Fruit fly (Drosophila melanogaster) whole organism, prepupa: ENCODE data around the gene Smyd3.

Experiments used
- CG10669 ChIP-seq: fragments of 200-800 bp; sonication (Bioruptor generic); optimal IDR thresholded peaks from 3 replicates; lab custom pipeline; 2018; ENCODE audit warnings: missing biosample characterization, mild to moderate bottlenecking, missing genetic modification characterization, moderate library complexity
- CG11902 ChIP-seq: fragments of 200-800 bp; sonication (Bioruptor generic); optimal IDR thresholded peaks from 3 replicates; lab custom pipeline; 2016; ENCODE audit warnings: missing biosample characterization, missing genetic modification characterization
- CG6276 ChIP-seq: fragments of 200-800 bp; sonication (Bioruptor generic); optimal IDR thresholded peaks from 2 replicates; lab custom pipeline; 2017; ENCODE audit warnings: missing biosample characterization, mild to moderate bottlenecking, missing genetic modification characterization
- Eip93F ChIP-seq: fragments of 200-800 bp; sonication (Bioruptor generic); optimal IDR thresholded peaks from 2 replicates; lab custom pipeline; 2016; ENCODE audit warnings: missing biosample characterization, mild to moderate bottlenecking, missing genetic modification characterization
- Sox102F ChIP-seq: fragments of 200-800 bp; sonication (Bioruptor generic); optimal IDR thresholded peaks from 2 replicates; lab custom pipeline; 2016; ENCODE audit warnings: missing biosample characterization, mild to moderate bottlenecking, missing genetic modification characterization
- esn ChIP-seq: fragments of 200-800 bp; sonication (Bioruptor generic); optimal IDR thresholded peaks from 2 replicates; lab custom pipeline; 2016; ENCODE audit warnings: missing biosample characterization, mild to moderate bottlenecking, missing genetic modification characterization, moderate library complexity
- ss ChIP-seq, 2 experiments: fragments of 200-800 bp; sonication (Bioruptor generic); optimal IDR thresholded peaks; 2 replicates in 1 of 2; 3 replicates in 1 of 2; lab custom pipeline; 2017 to 2018; ENCODE audit warnings: mild to moderate bottlenecking in 2 of 2, missing biosample characterization in 2 of 2, missing genetic modification characterization in 2 of 2, moderate library complexity in 1 of 2
- topi ChIP-seq: fragments of 200-800 bp; sonication (Bioruptor generic); optimal IDR thresholded peaks from 3 replicates; lab custom pipeline; 2016; ENCODE audit warnings: missing biosample characterization, missing genetic modification characterization

Gene Smyd3

dm6 chrX:2580319-2581008, 28.2 kb downstream of the Smyd3 start, which contains the start of the genes Vha36-3 and AANATL7:
Gene Vha36-3, minus strand, starts transcription at chrX:2580560.
Gene AANATL7, plus strand, starts transcription at chrX:2580958.
- no peak for TF ChIP-seq Eip93F (GFP tag; lab: Kevin White, UChicago)
- no peak for TF ChIP-seq esn (GFP tag; lab: Kevin White, UChicago)
- TF ChIP-seq topi = no peak
- no peak for TF ChIP-seq CG11902 (GFP tag; lab: Kevin White, UChicago)
- no peak for TF ChIP-seq CG10669
- TF ChIP-seq CG6276 = no peak
- no peak for TF ChIP-seq Sox102F (GFP tag; lab: Kevin White, UChicago)
- no peak for TF ChIP-seq ss (GFP tag; optimal IDR thresholded peaks at IDR 0.05; lab: Kevin White, UChicago)
